Fruit fly (Drosophila melanogaster) whole organism: ENCODE results near the gene Cyp4c3.

Source experiments
- CG8478 ChIP-seq: fragments of >200 bp; optimal IDR thresholded peaks from 2 replicates; lab custom pipeline; 2018; ENCODE audit warnings: inconsistent platforms
- Dll ChIP-seq: fragments of >200 bp; optimal IDR thresholded peaks from 2 replicates; lab custom pipeline; 2017
- EcR ChIP-seq, 2 experiments: fragments of >200 bp; optimal IDR thresholded peaks; 2 replicates each; lab custom pipeline; 2017; ENCODE audit warnings: missing biosample characterization in 2 of 2, missing genetic modification characterization in 2 of 2, missing genetic modification reagents in 2 of 2
- pan ChIP-seq: fragments of >200 bp; optimal IDR thresholded peaks from 2 replicates; lab custom pipeline; 2017
- psq ChIP-seq: fragments of >200 bp; optimal IDR thresholded peaks from 2 replicates; lab custom pipeline; 2017
- usp ChIP-seq: fragments of >200 bp; optimal IDR thresholded peaks from 2 replicates; lab custom pipeline; 2017; ENCODE audit warnings: missing biosample characterization, missing genetic modification characterization, mixed read lengths

Cyp4c3 gene

dm6 chr3R:30940234-30940633 lies 46.4 kb downstream of the Cyp4c3 start:
- no peak for TF ChIP-seq CG8478 (lab: Kevin White, UChicago)
- TF ChIP-seq EcR (GFP tag; optimal IDR thresholded peaks at IDR 0.05; lab: Kevin White, UChicago) = no peak
- no peak for TF ChIP-seq psq (lab: Kevin White, UChicago)
- TF ChIP-seq pan (lab: Kevin White, UChicago) = no peak
- no peak for TF ChIP-seq usp (GFP tag; lab: Kevin White, UChicago)
- no peak for TF ChIP-seq Dll (lab: Kevin White, UChicago)

- no peak for TF ChIP-seq pan (lab: Kevin White, UChicago)
- no peak for TF ChIP-seq usp (GFP tag; lab: Kevin White, UChicago)
- no peak for TF ChIP-seq EcR (GFP tag; optimal IDR thresholded peaks at IDR 0.05; lab: Kevin White, UChicago)
- no peak for TF ChIP-seq CG8478 (lab: Kevin White, UChicago)
- no peak for TF ChIP-seq Dll (lab: Kevin White, UChicago)
- TF ChIP-seq psq (lab: Kevin White, UChicago) = no peak
These were observed 52.5 kb downstream of the Cyp4c3 start for dm6 chr3R:30946352-30946751.
